Fruit fly (Drosophila melanogaster): Measurements from ENCODE around the gene CG11444.
A peak's percentile ranks its signal among the peaks of the same experiment; 100 is the strongest.

Gene CG11444

DNA sequence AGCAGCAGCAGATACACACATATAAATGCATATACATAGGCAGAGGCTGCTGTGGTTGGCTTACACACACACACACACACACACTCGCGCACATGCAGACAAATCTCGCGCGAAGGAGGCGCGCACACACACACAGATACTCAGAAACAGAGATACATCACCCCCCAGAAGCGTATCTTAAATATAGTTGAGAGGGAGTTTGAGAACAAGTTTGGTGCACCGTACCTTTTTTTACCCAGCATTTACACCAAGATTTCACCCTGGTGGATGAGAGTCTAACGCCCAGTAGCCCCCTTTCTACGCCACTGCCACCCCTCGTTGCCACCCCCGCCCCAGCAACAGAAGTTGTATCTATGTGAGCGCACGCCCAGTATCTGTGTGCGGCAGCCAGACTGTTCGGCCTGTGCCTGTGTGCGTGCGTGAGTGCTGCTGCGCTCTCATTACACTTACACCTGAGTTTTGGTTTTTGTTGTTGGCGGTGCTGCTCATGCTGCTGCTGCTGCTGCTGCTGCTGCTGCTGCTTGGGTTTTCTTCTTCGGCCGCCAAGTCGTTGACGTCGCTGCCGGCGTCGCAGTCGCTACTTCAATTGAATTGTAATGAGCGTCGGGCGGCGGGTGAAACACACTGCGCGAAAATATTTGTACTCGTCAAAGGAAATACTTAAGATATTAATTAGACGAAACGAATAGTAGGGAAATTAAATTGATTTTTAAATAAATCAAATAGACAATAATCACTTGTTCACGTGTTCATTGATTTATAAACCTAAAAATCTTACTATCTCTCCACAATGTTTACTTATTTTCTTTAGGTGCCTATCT is 36.0 kb upstream of the CG11444 start (continued):
- TF ChIP-seq CG18011 (GFP tag; optimal IDR thresholded peaks at IDR 0.05) = peak; percentile 62
- TF ChIP-seq insv (GFP tag; optimal IDR thresholded peaks at IDR 0.05) = no peak
- peak; percentile 83 for TF ChIP-seq CG3847 (GFP tag; IDR thresholded peaks at IDR 0.05)
- TF ChIP-seq NC2β (GFP tag; optimal IDR thresholded peaks at IDR 0.05) = peak; percentile 66
- TF ChIP-seq B-H2 (GFP tag; optimal IDR thresholded peaks at IDR 0.05) = no peak
- TF ChIP-seq CG17802 (tag; optimal IDR thresholded peaks at IDR 0.05) = peak; percentile 50
- no peak for TF ChIP-seq gcm2 (GFP tag; optimal IDR thresholded peaks at IDR 0.05)
- no peak for TF ChIP-seq gfzf (GFP tag; optimal IDR thresholded peaks at IDR 0.05)
- peak; percentile 82 for TF ChIP-seq Oli (tag; optimal IDR thresholded peaks at IDR 0.05)
- TF ChIP-seq CG7357 (GFP tag; IDR thresholded peaks at IDR 0.05) = peak; percentile 84
- TF ChIP-seq Xrp1 (GFP tag; IDR thresholded peaks at IDR 0.05) = peak; percentile 92
- TF ChIP-seq tio (GFP tag; optimal IDR thresholded peaks at IDR 0.05) = peak; percentile 52
- peak; percentile 80 for TF ChIP-seq CrebB (tag; optimal IDR thresholded peaks at IDR 0.05)
- TF ChIP-seq CG1602 (GFP tag; optimal IDR thresholded peaks at IDR 0.05) = peak; percentile 87
- TF ChIP-seq CG12659 (GFP tag; optimal IDR thresholded peaks at IDR 0.05) = peak; percentile 77
- TF ChIP-seq CG32772 (GFP tag; IDR thresholded peaks at IDR 0.05) = peak; percentile 93
- peak; percentile 81 for TF ChIP-seq aop (GFP tag; IDR thresholded peaks at IDR 0.05)
- peak; percentile 81 for TF ChIP-seq CG9932 (GFP tag; IDR thresholded peaks at IDR 0.05)
- TF ChIP-seq Abd-B (GFP tag; optimal IDR thresholded peaks at IDR 0.05) = peak; percentile 85
- TF ChIP-seq wek (GFP tag; optimal IDR thresholded peaks at IDR 0.05) = peak; percentile 23
- TF ChIP-seq CG15601 (tag; optimal IDR thresholded peaks at IDR 0.05) = peak; percentile 62
- TF ChIP-seq CG11723 (GFP tag; optimal IDR thresholded peaks at IDR 0.05) = peak; percentile 61
- TF ChIP-seq CG10147 (GFP tag; optimal IDR thresholded peaks at IDR 0.05) = peak; percentile 51
- TF ChIP-seq CG8089 (GFP tag; optimal IDR thresholded peaks at IDR 0.05) = peak; percentile 59
- no peak for TF ChIP-seq eve (GFP tag; optimal IDR thresholded peaks at IDR 0.05)
- TF ChIP-seq CoRest (tag; optimal IDR thresholded peaks at IDR 0.05) = peak; percentile 85
- TF ChIP-seq pb (GFP tag; optimal IDR thresholded peaks at IDR 0.05) = no peak
- TF ChIP-seq unc-4 (GFP tag; IDR thresholded peaks at IDR 0.05; ENCODE audit: partially characterized antibody) = no peak
- peak; percentile 54 for TF ChIP-seq ac (GFP tag; optimal IDR thresholded peaks at IDR 0.05)
- peak; percentile 46; the same call in 1 of the 2 replicates for TF ChIP-seq CG10321 (GFP tag; IDR thresholded peaks at IDR 0.05)
- TF ChIP-seq Dad (GFP tag; optimal IDR thresholded peaks at IDR 0.05) = peak; percentile 4
- peak; percentile 89 for TF ChIP-seq Nf-YA (GFP tag; IDR thresholded peaks at IDR 0.05)
- TF ChIP-seq shn (GFP tag; optimal IDR thresholded peaks at IDR 0.05) = peak; percentile 48
- no peak for TF ChIP-seq sna (GFP tag; IDR thresholded peaks at IDR 0.05; ENCODE audit: partially characterized antibody)
- no peak for TF ChIP-seq CG10543 (GFP tag; optimal IDR thresholded peaks at IDR 0.05)
- peak; percentile 89 for TF ChIP-seq sens (GFP tag)
- peak; percentile 87 for TF ChIP-seq CG4730 (GFP tag; IDR thresholded peaks at IDR 0.05)
- TF ChIP-seq caup (GFP tag; optimal IDR thresholded peaks at IDR 0.05; ENCODE audit: severe bottlenecking) = peak; percentile 78
- no peak for TF ChIP-seq usp (GFP tag; optimal IDR thresholded peaks at IDR 0.05)
- peak; percentile 93 for TF ChIP-seq Drgx (GFP tag; IDR thresholded peaks at IDR 0.05)
- no peak for TF ChIP-seq CG17568 (GFP tag; optimal IDR thresholded peaks at IDR 0.05)
- no peak for TF ChIP-seq p53 (GFP tag; optimal IDR thresholded peaks at IDR 0.05)
- peak; percentile 77 for TF ChIP-seq CG10654 (GFP tag; optimal IDR thresholded peaks at IDR 0.05)
- TF ChIP-seq CG5180 (GFP tag; optimal IDR thresholded peaks at IDR 0.05) = peak; percentile 55
- peak; percentile 93 for TF ChIP-seq CG16815 (GFP tag; optimal IDR thresholded peaks at IDR 0.05)
- peak; percentile 79 for TF ChIP-seq CG10979 (tag; optimal IDR thresholded peaks at IDR 0.05)
- TF ChIP-seq eyg (GFP tag; optimal IDR thresholded peaks at IDR 0.05) = no peak
- TF ChIP-seq CG7987 (GFP tag; optimal IDR thresholded peaks at IDR 0.05) = no peak
- peak; percentile 76 for TF ChIP-seq CG17612 (GFP tag; IDR thresholded peaks at IDR 0.05)

All from whole organism, embryonic.